Fruit fly (Drosophila melanogaster) whole organism, embryonic: ENCODE measurements around the gene CG17549.

Experiments
- Adf1 ChIP-seq: fragments of 200-800 bp; sonication (Bioruptor generic); IDR thresholded peaks from 2 replicates; pipeline ENCODE4 v1.3.6; 2022; ENCODE audit warnings: missing biosample characterization, missing genetic modification characterization
- Atf3 ChIP-seq: fragments of 200-800 bp; sonication (Bioruptor generic); optimal IDR thresholded peaks from 3 replicates; lab custom pipeline; 2016; ENCODE audit warnings: missing biosample characterization, missing genetic modification characterization
- CG12769 ChIP-seq: fragments of 200-800 bp; sonication (Bioruptor generic); optimal IDR thresholded peaks from 2 replicates; lab custom pipeline; 2019; ENCODE audit warnings: missing biosample characterization, mild to moderate bottlenecking, missing genetic modification characterization, moderate library complexity
- CG13287 ChIP-seq: fragments of 200-800 bp; sonication (Bioruptor generic); IDR thresholded peaks from 2 replicates; pipeline ENCODE4 v1.3.6; 2022; ENCODE audit warnings: missing biosample characterization, missing genetic modification characterization; ENCODE audit not compliant: partially characterized antibody
- CG13775 ChIP-seq: fragments of 200-800 bp; sonication (Bioruptor generic); optimal IDR thresholded peaks from 3 replicates; lab custom pipeline; 2017; ENCODE audit warnings: missing biosample characterization, mild to moderate bottlenecking, missing genetic modification characterization
- CG17912 ChIP-seq: fragments of 200-800 bp; sonication (Bioruptor generic); optimal IDR thresholded peaks from 2 replicates; lab custom pipeline; 2018; ENCODE audit warnings: missing biosample characterization, mild to moderate bottlenecking, missing genetic modification characterization
- CG32772 ChIP-seq: fragments of 200-800 bp; sonication (Bioruptor generic); IDR thresholded peaks from 2 replicates; pipeline ENCODE4 v1.3.6; 2022; ENCODE audit warnings: missing biosample characterization, missing genetic modification characterization
- CG3281 ChIP-seq: fragments of 200-800 bp; sonication (Bioruptor generic); optimal IDR thresholded peaks from 3 replicates; lab custom pipeline; 2017; ENCODE audit warnings: missing biosample characterization, mild to moderate bottlenecking, missing genetic modification characterization
- CG34376 ChIP-seq: fragments of 200-800 bp; sonication (Bioruptor generic); optimal IDR thresholded peaks from 2 replicates; lab custom pipeline; 2018; ENCODE audit warnings: missing biosample characterization, mild to moderate bottlenecking, missing genetic modification characterization
- CG34422 ChIP-seq: fragments of 200-800 bp; sonication (Bioruptor generic); IDR thresholded peaks from 3 replicates; pipeline ENCODE4 v1.3.6; 2022; ENCODE audit warnings: missing biosample characterization, missing genetic modification characterization
- CG6854 ChIP-seq: fragments of 200-800 bp; sonication (Bioruptor generic); optimal IDR thresholded peaks from 3 replicates; lab custom pipeline; 2017; ENCODE audit warnings: missing biosample characterization, mild to moderate bottlenecking, missing genetic modification characterization
- CG8765 ChIP-seq: fragments of 200-800 bp; sonication (Bioruptor generic); IDR thresholded peaks from 2 replicates; pipeline ENCODE4 v1.3.6; 2022; ENCODE audit warnings: missing biosample characterization, missing genetic modification characterization
- Dll ChIP-seq: fragments of 200-800 bp; sonication (Bioruptor generic); IDR thresholded peaks from 4 replicates; pipeline ENCODE4 v1.3.6; 2022; ENCODE audit warnings: missing biosample characterization, missing genetic modification characterization; ENCODE audit not compliant: partially characterized antibody
- Dp ChIP-seq: fragments of 200-800 bp; sonication (Bioruptor generic); optimal IDR thresholded peaks from 2 replicates; lab custom pipeline; 2018; ENCODE audit warnings: missing biosample characterization, mild to moderate bottlenecking, missing genetic modification characterization, moderate library complexity
- E2f2 ChIP-seq: fragments of 200-800 bp; sonication (Bioruptor generic); IDR thresholded peaks from 2 replicates; pipeline ENCODE4 v1.3.6; 2022; ENCODE audit warnings: missing biosample characterization, missing genetic modification characterization
- GATAe ChIP-seq: fragments of 200-800 bp; sonication (Bioruptor generic); conservative IDR thresholded peaks from 2 replicates; pipeline ENCODE4 v1.3.6; 2022; ENCODE audit warnings: missing biosample characterization, missing genetic modification characterization
- Lim3 ChIP-seq: fragments of 200-800 bp; sonication (Bioruptor generic); IDR thresholded peaks from 2 replicates; pipeline ENCODE4 v1.3.6; 2022; ENCODE audit warnings: missing biosample characterization, missing genetic modification characterization
- Med ChIP-seq: fragments of 200-800 bp; sonication (Bioruptor generic); peaks from one replicate; lab custom pipeline; 2016; ENCODE audit warnings: missing biosample characterization, missing genetic modification characterization, mild to moderate bottlenecking, inconsistent platforms, moderate library complexity
- Meics ChIP-seq: fragments of 200-800 bp; sonication (Bioruptor generic); optimal IDR thresholded peaks from 2 replicates; lab custom pipeline; 2017; ENCODE audit warnings: missing biosample characterization, mild to moderate bottlenecking, missing genetic modification characterization
- Xbp1 ChIP-seq: fragments of 200-800 bp; sonication (Bioruptor generic); optimal IDR thresholded peaks from 3 replicates; lab custom pipeline; 2016; ENCODE audit warnings: missing biosample characterization, mild to moderate bottlenecking, missing genetic modification characterization
- cg ChIP-seq: fragments of 200-800 bp; sonication (Bioruptor generic); optimal IDR thresholded peaks from 3 replicates; lab custom pipeline; 2019; ENCODE audit warnings: missing biosample characterization, mild to moderate bottlenecking, missing genetic modification characterization, moderate library complexity
- chinmo ChIP-seq: fragments of 200-800 bp; sonication (Bioruptor generic); IDR thresholded peaks from 4 replicates; pipeline ENCODE4 v1.3.6; 2022; ENCODE audit warnings: missing biosample characterization, missing genetic modification characterization; ENCODE audit not compliant: partially characterized antibody
- crp ChIP-seq, 2 experiments: fragments of 200-800 bp; sonication (Bioruptor generic); optimal IDR thresholded peaks; 2 replicates in 1 of 2; 3 replicates in 1 of 2; lab custom pipeline; 2017; ENCODE audit warnings: missing biosample characterization in 2 of 2, missing genetic modification characterization in 2 of 2, mild to moderate bottlenecking in 1 of 2, moderate library complexity in 1 of 2
- da ChIP-seq: fragments of 200-800 bp; sonication (Bioruptor generic); optimal IDR thresholded peaks from 2 replicates; lab custom pipeline; 2016; ENCODE audit warnings: missing biosample characterization, missing genetic modification characterization
- dysf ChIP-seq: fragments of 200-800 bp; sonication (Bioruptor generic); IDR thresholded peaks from 3 replicates; pipeline ENCODE4 v1.3.6; 2022; ENCODE audit warnings: missing biosample characterization, missing genetic modification characterization
- ewg ChIP-seq: fragments of 200-800 bp; sonication (Bioruptor generic); optimal IDR thresholded peaks from 3 replicates; lab custom pipeline; 2017; ENCODE audit warnings: mild to moderate bottlenecking, missing biosample characterization, missing genetic modification reagents, missing genetic modification characterization
- gcm2 ChIP-seq: fragments of 200-800 bp; sonication (Bioruptor generic); optimal IDR thresholded peaks from 2 replicates; lab custom pipeline; 2016; ENCODE audit warnings: missing biosample characterization, missing genetic modification characterization
- gem ChIP-seq: fragments of 200-800 bp; sonication (Bioruptor generic); optimal IDR thresholded peaks from 2 replicates; lab custom pipeline; 2019; ENCODE audit warnings: missing biosample characterization, mild to moderate bottlenecking, missing genetic modification characterization, moderate library complexity
- insv ChIP-seq, 2 experiments: fragments of 200-800 bp; sonication (Bioruptor generic); optimal IDR thresholded peaks; 3 replicates each; lab custom pipeline; 2016 to 2018; ENCODE audit warnings: missing biosample characterization in 2 of 2, missing genetic modification characterization in 2 of 2
- kay ChIP-seq: fragments of 200-800 bp; sonication (Bioruptor generic); optimal IDR thresholded peaks from 2 replicates; lab custom pipeline; 2016; ENCODE audit warnings: missing biosample characterization, missing genetic modification characterization
- klu ChIP-seq: fragments of 200-800 bp; sonication (Bioruptor generic); IDR thresholded peaks from 2 replicates; pipeline ENCODE4 v1.3.6; 2022; ENCODE audit warnings: missing biosample characterization, missing genetic modification characterization
- lmd ChIP-seq: fragments of 200-800 bp; sonication (Bioruptor generic); IDR thresholded peaks from 2 replicates; pipeline ENCODE4 v1.3.6; 2022; ENCODE audit warnings: missing biosample characterization, missing genetic modification characterization
- mld ChIP-seq: fragments of 200-800 bp; sonication (Bioruptor generic); IDR thresholded peaks from 3 replicates; pipeline ENCODE4 v1.3.6; 2022; ENCODE audit warnings: missing biosample characterization, missing genetic modification characterization; ENCODE audit not compliant: partially characterized antibody
- oc ChIP-seq: fragments of 200-800 bp; sonication (Bioruptor generic); optimal IDR thresholded peaks from 2 replicates; lab custom pipeline; 2018; ENCODE audit warnings: missing biosample characterization, mild to moderate bottlenecking, missing genetic modification characterization, moderate library complexity
- pho ChIP-seq: fragments of 200-800 bp; sonication (Bioruptor generic); optimal IDR thresholded peaks from 2 replicates; lab custom pipeline; 2016; ENCODE audit warnings: missing biosample characterization, missing genetic modification characterization
- pita ChIP-seq: fragments of 200-800 bp; sonication (Bioruptor generic); optimal IDR thresholded peaks from 2 replicates; lab custom pipeline; 2017; ENCODE audit warnings: missing biosample characterization, mild to moderate bottlenecking, missing genetic modification characterization
- pzg ChIP-seq: fragments of 200-800 bp; sonication (Bioruptor generic); optimal IDR thresholded peaks from 3 replicates; lab custom pipeline; 2018; ENCODE audit warnings: missing biosample characterization, mild to moderate bottlenecking, missing genetic modification characterization, moderate library complexity
- ssp ChIP-seq: fragments of 200-800 bp; sonication (Bioruptor generic); IDR thresholded peaks from 2 replicates; pipeline ENCODE4 v1.3.6; 2022; ENCODE audit warnings: missing biosample characterization, missing genetic modification characterization
- ttk ChIP-seq: fragments of 200-800 bp; sonication (Bioruptor generic); IDR thresholded peaks from 2 replicates; pipeline ENCODE4 v2.1.2; 2022; ENCODE audit warnings: missing biosample characterization, missing genetic modification characterization
- vfl ChIP-seq: fragments of 200-800 bp; sonication (Bioruptor generic); optimal IDR thresholded peaks from 2 replicates; lab custom pipeline; 2016; ENCODE audit warnings: missing biosample characterization, missing genetic modification characterization
- wdn ChIP-seq: fragments of 200-800 bp; sonication (Bioruptor generic); IDR thresholded peaks from 2 replicates; pipeline ENCODE4 v1.3.6; 2022; ENCODE audit warnings: missing biosample characterization, missing genetic modification characterization

CG17549 gene

dm6 chr2L:19433292-19433691, 43.4 kb upstream of the CG17549 start (continued):
- TF ChIP-seq ssp (GFP tag; lab: Robert Waterston, UW) (no peak), CG17912 (no peak)
- TF ChIP-seq, all 482 proteins: peak for 45

dm6 chr2L:19432424-19433015, 42.6 kb upstream of the CG17549 start, which contains the start of gene Rab9:
TSS of gene Rab9 (plus strand) at chr2L:19432574.
- no peak for TF ChIP-seq CG32772 (GFP tag; lab: Robert Waterston, UW)
- no peak for TF ChIP-seq Xbp1 (GFP tag; lab: Kevin White, UChicago)
- no peak for TF ChIP-seq CG6854 (GFP tag; lab: Kevin White, UChicago)
- TF ChIP-seq insv (GFP tag; optimal IDR thresholded peaks at IDR 0.05; lab: Kevin White, UChicago), result peak; percentile 1 to 87
- no peak for TF ChIP-seq CG34422
- TF ChIP-seq ttk, result no peak
- TF ChIP-seq CG8765 (GFP tag; lab: Robert Waterston, UW), result no peak
- TF ChIP-seq da (GFP tag; lab: Kevin White, UChicago), result no peak
- TF ChIP-seq pho (GFP tag; lab: Kevin White, UChicago), result no peak
- no peak for TF ChIP-seq CG12769 (tag; lab: Kevin White, UChicago)
- TF ChIP-seq pzg, result peak; percentile 4
- TF ChIP-seq mld, result 0 out of 3 replicates have a peak, but pooled peaks have one; percentile 43
- peak in 1 of 2 experiments; percentile 75 for TF ChIP-seq crp (GFP tag; optimal IDR thresholded peaks at IDR 0.05; lab: Kevin White, UChicago)
- TF ChIP-seq E2f2, result peak; percentile 69
- TF ChIP-seq Med (GFP tag; lab: Kevin White, UChicago), result peak; percentile 68
- 0 out of 4 replicates have a peak, but pooled peaks have one; percentile 22 for TF ChIP-seq Dll
- no peak for TF ChIP-seq Adf1 (GFP tag; lab: Robert Waterston, UW)
- no peak for TF ChIP-seq vfl
- no peak for TF ChIP-seq pita (GFP tag; lab: Kevin White, UChicago)
- TF ChIP-seq dysf (GFP tag; lab: Robert Waterston, UW), result no peak
- TF ChIP-seq GATAe (GFP tag; lab: Robert Waterston, UW), result no peak
- no peak for TF ChIP-seq klu
- TF ChIP-seq oc, result no peak
- TF ChIP-seq chinmo (GFP tag; lab: Robert Waterston, UW), result peak; percentile 86; the same call in 1 of the 4 replicates
- TF ChIP-seq wdn (GFP tag; lab: Robert Waterston, UW), result 0 out of 2 replicates have a peak, but pooled peaks have one; percentile 16
- TF ChIP-seq kay (GFP tag; lab: Kevin White, UChicago), result no peak
- TF ChIP-seq CG13287, result peak; percentile 26; the same call in 1 of the 2 replicates
- TF ChIP-seq Atf3 (GFP tag; lab: Kevin White, UChicago), result no peak
- no peak for TF ChIP-seq CG13775 (GFP tag; lab: Kevin White, UChicago)
- no peak for TF ChIP-seq cg (GFP tag; lab: Kevin White, UChicago)
- no peak for TF ChIP-seq ewg (GFP tag; lab: Kevin White, UChicago)
- no peak for TF ChIP-seq Lim3 (GFP tag; lab: Robert Waterston, UW)
- peak; percentile 53 for TF ChIP-seq Dp (GFP tag; lab: Kevin White, UChicago)
- TF ChIP-seq CG3281 (GFP tag; lab: Kevin White, UChicago), result no peak
- no peak for TF ChIP-seq gem (tag; lab: Kevin White, UChicago)
- no peak for TF ChIP-seq CG34376 (GFP tag; lab: Kevin White, UChicago)
- TF ChIP-seq Meics (GFP tag; lab: Kevin White, UChicago), result no peak
- TF ChIP-seq lmd (GFP tag; lab: Robert Waterston, UW), result 0 out of 2 replicates have a peak, but pooled peaks have one; percentile 7
- TF ChIP-seq gcm2, result no peak
